Fruit fly (Drosophila melanogaster) whole organism, embryonic: ENCODE data around the gene Blm.

ENCODE experiments used
- CG12391 ChIP-seq: fragments of 200-800 bp; sonication (Bioruptor generic); optimal IDR thresholded peaks from 3 replicates; lab custom pipeline; 2018; ENCODE audit warnings: missing biosample characterization, mild to moderate bottlenecking, missing genetic modification characterization, moderate library complexity
- CG12659 ChIP-seq: fragments of 200-800 bp; sonication (Bioruptor generic); optimal IDR thresholded peaks from 3 replicates; lab custom pipeline; 2017; ENCODE audit warnings: mild to moderate bottlenecking, missing biosample characterization, missing genetic modification reagents, missing genetic modification characterization
- CG12744 ChIP-seq: fragments of 200-800 bp; sonication (Bioruptor generic); optimal IDR thresholded peaks from 2 replicates; lab custom pipeline; 2016; ENCODE audit warnings: missing biosample characterization, missing genetic modification characterization
- CG12769 ChIP-seq: fragments of 200-800 bp; sonication (Bioruptor generic); optimal IDR thresholded peaks from 2 replicates; lab custom pipeline; 2019; ENCODE audit warnings: missing biosample characterization, mild to moderate bottlenecking, missing genetic modification characterization, moderate library complexity
- CG15696 ChIP-seq: fragments of 200-800 bp; sonication (Bioruptor generic); optimal IDR thresholded peaks from 2 replicates; lab custom pipeline; 2019; ENCODE audit warnings: missing biosample characterization, mild to moderate bottlenecking, missing genetic modification characterization, moderate library complexity
- CG18619 ChIP-seq: fragments of 200-800 bp; sonication (Bioruptor generic); optimal IDR thresholded peaks from 3 replicates; lab custom pipeline; 2017; ENCODE audit warnings: missing biosample characterization, mild to moderate bottlenecking, missing genetic modification characterization
- CG2116 ChIP-seq: fragments of 200-800 bp; sonication (Bioruptor generic); optimal IDR thresholded peaks from 3 replicates; lab custom pipeline; 2018; ENCODE audit warnings: missing biosample characterization, mild to moderate bottlenecking, missing genetic modification characterization
- CG3065 ChIP-seq: fragments of 200-800 bp; sonication (Bioruptor generic); optimal IDR thresholded peaks from 2 replicates; lab custom pipeline; 2016; ENCODE audit warnings: missing biosample characterization, missing genetic modification characterization
- CG4820 ChIP-seq: fragments of 200-800 bp; sonication (Bioruptor generic); optimal IDR thresholded peaks from 3 replicates; lab custom pipeline; 2016; ENCODE audit warnings: missing biosample characterization, missing genetic modification characterization
- CG6272 ChIP-seq: fragments of 200-800 bp; sonication (Bioruptor generic); IDR thresholded peaks from 2 replicates; pipeline ENCODE4 v1.3.6; 2022; ENCODE audit warnings: missing biosample characterization, missing genetic modification characterization
- CG7271 ChIP-seq: fragments of 200-800 bp; sonication (Bioruptor generic); optimal IDR thresholded peaks from 2 replicates; lab custom pipeline; 2018; ENCODE audit warnings: missing biosample characterization, mild to moderate bottlenecking, missing genetic modification characterization, moderate library complexity
- CG8388 ChIP-seq: fragments of 200-800 bp; sonication (Bioruptor generic); optimal IDR thresholded peaks from 2 replicates; lab custom pipeline; 2019; ENCODE audit warnings: missing biosample characterization, mild to moderate bottlenecking, missing genetic modification characterization, moderate library complexity
- CHES-1-like ChIP-seq: fragments of 200-800 bp; sonication (Bioruptor generic); optimal IDR thresholded peaks from 2 replicates; lab custom pipeline; 2016; ENCODE audit warnings: missing biosample characterization, missing genetic modification characterization
- CrebB ChIP-seq: fragments of 200-800 bp; sonication (Bioruptor generic); optimal IDR thresholded peaks from 3 replicates; lab custom pipeline; 2018; ENCODE audit warnings: missing biosample characterization, mild to moderate bottlenecking, missing genetic modification characterization
- D19B ChIP-seq: fragments of 200-800 bp; sonication (Bioruptor generic); optimal IDR thresholded peaks from 2 replicates; lab custom pipeline; 2017; ENCODE audit warnings: missing biosample characterization, mild to moderate bottlenecking, missing genetic modification characterization
- Gsc ChIP-seq: fragments of 200-800 bp; sonication (Bioruptor generic); IDR thresholded peaks from 2 replicates; pipeline ENCODE4 v1.3.6; 2022; ENCODE audit warnings: missing biosample characterization, missing genetic modification characterization
- Max ChIP-seq: fragments of 200-800 bp; sonication (Bioruptor generic); optimal IDR thresholded peaks from 2 replicates; lab custom pipeline; 2016; ENCODE audit warnings: missing biosample characterization, mild to moderate bottlenecking, missing genetic modification characterization
- Med ChIP-seq: fragments of 200-800 bp; sonication (Bioruptor generic); peaks from one replicate; lab custom pipeline; 2016; ENCODE audit warnings: missing biosample characterization, missing genetic modification characterization, mild to moderate bottlenecking, inconsistent platforms, moderate library complexity
- Mes4 ChIP-seq: fragments of 200-800 bp; sonication (Bioruptor generic); optimal IDR thresholded peaks from 2 replicates; lab custom pipeline; 2016; ENCODE audit warnings: missing biosample characterization, missing genetic modification characterization
- NC2α ChIP-seq: fragments of 200-800 bp; sonication (Bioruptor generic); optimal IDR thresholded peaks from 2 replicates; lab custom pipeline; 2016; ENCODE audit warnings: missing biosample characterization, missing genetic modification characterization
- Ptx1 ChIP-seq: fragments of 200-800 bp; sonication (Bioruptor generic); IDR thresholded peaks from 2 replicates; pipeline ENCODE4 v1.3.6; 2022; ENCODE audit warnings: missing biosample characterization, missing genetic modification characterization
- Ravus ChIP-seq: fragments of 200-800 bp; sonication (Bioruptor generic); IDR thresholded peaks from 2 replicates; pipeline ENCODE4 v1.3.6; 2022; ENCODE audit warnings: missing biosample characterization, missing genetic modification characterization
- Six4 ChIP-seq: fragments of 200-800 bp; sonication (Bioruptor generic); optimal IDR thresholded peaks from 2 replicates; lab custom pipeline; 2016; ENCODE audit warnings: missing biosample characterization, missing genetic modification characterization
- Sry-β ChIP-seq: fragments of 200-800 bp; sonication (Bioruptor generic); optimal IDR thresholded peaks from 2 replicates; lab custom pipeline; 2018; ENCODE audit warnings: missing biosample characterization, mild to moderate bottlenecking, missing genetic modification characterization, moderate library complexity
- ato ChIP-seq: fragments of 200-800 bp; sonication (Bioruptor generic); IDR thresholded peaks from 2 replicates; pipeline ENCODE4 v1.3.6; 2022; ENCODE audit warnings: missing biosample characterization, missing genetic modification characterization; ENCODE audit not compliant: partially characterized antibody
- az2 ChIP-seq: fragments of 200-800 bp; sonication (Bioruptor generic); optimal IDR thresholded peaks from 3 replicates; lab custom pipeline; 2016; ENCODE audit warnings: missing biosample characterization, missing genetic modification characterization
- bowl ChIP-seq: fragments of 200-800 bp; sonication (Bioruptor generic); IDR thresholded peaks from 2 replicates; pipeline ENCODE4 v1.3.6; 2022; ENCODE audit warnings: missing biosample characterization, missing genetic modification characterization
- cato ChIP-seq: fragments of 200-800 bp; sonication (Bioruptor generic); optimal IDR thresholded peaks from 2 replicates; lab custom pipeline; 2016; ENCODE audit warnings: missing biosample characterization, missing genetic modification characterization, borderline replicate concordance
- chif ChIP-seq, 2 experiments: fragments of 200-800 bp; sonication (Bioruptor generic); optimal IDR thresholded peaks; 3 replicates each; lab custom pipeline; 2016; ENCODE audit warnings: missing biosample characterization in 2 of 2, missing genetic modification characterization in 2 of 2
- chm ChIP-seq: fragments of 200-800 bp; sonication (Bioruptor generic); IDR thresholded peaks from 2 replicates; pipeline ENCODE4 v1.3.6; 2022; ENCODE audit warnings: missing biosample characterization, missing genetic modification characterization
- crc ChIP-seq: fragments of 200-800 bp; sonication (Bioruptor generic); optimal IDR thresholded peaks from 2 replicates; lab custom pipeline; 2016; ENCODE audit warnings: missing biosample characterization, missing genetic modification characterization
- cwo ChIP-seq: fragments of 200-800 bp; sonication (Bioruptor generic); optimal IDR thresholded peaks from 3 replicates; lab custom pipeline; 2017; ENCODE audit warnings: missing biosample characterization, missing genetic modification characterization, mild to moderate bottlenecking, moderate library complexity, missing genetic modification reagents
- grn ChIP-seq: fragments of 200-800 bp; sonication (Bioruptor generic); optimal IDR thresholded peaks from 3 replicates; lab custom pipeline; 2017; ENCODE audit warnings: missing biosample characterization, missing genetic modification characterization
- gsb ChIP-seq: fragments of 200-800 bp; sonication (Bioruptor generic); IDR thresholded peaks from 2 replicates; pipeline ENCODE4 v1.3.6; 2022; ENCODE audit warnings: missing biosample characterization, missing genetic modification characterization
- her ChIP-seq: fragments of 200-800 bp; sonication (Bioruptor generic); optimal IDR thresholded peaks from 2 replicates; lab custom pipeline; 2016; ENCODE audit warnings: missing biosample characterization, missing genetic modification characterization
- ind ChIP-seq: fragments of 200-800 bp; sonication (Bioruptor generic); optimal IDR thresholded peaks from 3 replicates; lab custom pipeline; 2016; ENCODE audit warnings: missing biosample characterization, missing genetic modification characterization
- maf-S ChIP-seq: fragments of 200-800 bp; sonication (Bioruptor generic); optimal IDR thresholded peaks from 2 replicates; lab custom pipeline; 2016; ENCODE audit warnings: missing biosample characterization, missing genetic modification characterization
- mam ChIP-seq: fragments of 200-800 bp; sonication (Bioruptor generic); optimal IDR thresholded peaks from 3 replicates; lab custom pipeline; 2016; ENCODE audit warnings: missing biosample characterization, missing genetic modification characterization
- nmo ChIP-seq: fragments of 200-800 bp; sonication (Bioruptor generic); optimal IDR thresholded peaks from 2 replicates; lab custom pipeline; 2018; ENCODE audit warnings: missing biosample characterization, mild to moderate bottlenecking, missing genetic modification characterization, moderate library complexity
- org-1 ChIP-seq: fragments of 200-800 bp; sonication (Bioruptor generic); optimal IDR thresholded peaks from 2 replicates; lab custom pipeline; 2017; ENCODE audit warnings: missing biosample characterization, missing genetic modification characterization
- pan ChIP-seq, 4 experiments: fragments of >200 bp in 3 of 4; fragments of 200-800 bp in 1 of 4; sonication (Bioruptor generic) in 1 of 4; optimal IDR thresholded peaks in 3 of 4; IDR thresholded peaks in 1 of 4; 2 replicates each; pipeline versions ENCODE4 v1.3.6 to Lab custom; 2017 to 2022; ENCODE audit warnings: missing biosample characterization in 2 of 4, missing genetic modification characterization in 2 of 4, mixed read lengths in 1 of 4
- pb ChIP-seq: fragments of 200-800 bp; sonication (Bioruptor generic); optimal IDR thresholded peaks from 3 replicates; lab custom pipeline; 2016; ENCODE audit warnings: missing biosample characterization, missing genetic modification characterization
- ro ChIP-seq: fragments of 200-800 bp; sonication (Bioruptor generic); IDR thresholded peaks from 2 replicates; pipeline ENCODE4 v1.3.6; 2022; ENCODE audit warnings: missing biosample characterization, missing genetic modification characterization
- run ChIP-seq: fragments of 200-800 bp; sonication (Bioruptor generic); optimal IDR thresholded peaks from 3 replicates; lab custom pipeline; 2018; ENCODE audit warnings: missing biosample characterization, mild to moderate bottlenecking, missing genetic modification characterization
- slou ChIP-seq: fragments of 200-800 bp; sonication (Bioruptor generic); optimal IDR thresholded peaks from 3 replicates; lab custom pipeline; 2016; ENCODE audit warnings: missing biosample characterization, missing genetic modification characterization
- so ChIP-seq: fragments of 200-800 bp; sonication (Bioruptor generic); IDR thresholded peaks from 3 replicates; pipeline ENCODE4 v1.3.6; 2022; ENCODE audit warnings: missing biosample characterization, missing genetic modification characterization
- unc-4 ChIP-seq: fragments of 200-800 bp; sonication (Bioruptor generic); IDR thresholded peaks from 2 replicates; pipeline ENCODE4 v1.3.6; 2022; ENCODE audit warnings: missing biosample characterization, missing genetic modification characterization; ENCODE audit not compliant: partially characterized antibody
- wdn ChIP-seq: fragments of 200-800 bp; sonication (Bioruptor generic); IDR thresholded peaks from 2 replicates; pipeline ENCODE4 v1.3.6; 2022; ENCODE audit warnings: missing biosample characterization, missing genetic modification characterization

The Blm gene

DNA sequence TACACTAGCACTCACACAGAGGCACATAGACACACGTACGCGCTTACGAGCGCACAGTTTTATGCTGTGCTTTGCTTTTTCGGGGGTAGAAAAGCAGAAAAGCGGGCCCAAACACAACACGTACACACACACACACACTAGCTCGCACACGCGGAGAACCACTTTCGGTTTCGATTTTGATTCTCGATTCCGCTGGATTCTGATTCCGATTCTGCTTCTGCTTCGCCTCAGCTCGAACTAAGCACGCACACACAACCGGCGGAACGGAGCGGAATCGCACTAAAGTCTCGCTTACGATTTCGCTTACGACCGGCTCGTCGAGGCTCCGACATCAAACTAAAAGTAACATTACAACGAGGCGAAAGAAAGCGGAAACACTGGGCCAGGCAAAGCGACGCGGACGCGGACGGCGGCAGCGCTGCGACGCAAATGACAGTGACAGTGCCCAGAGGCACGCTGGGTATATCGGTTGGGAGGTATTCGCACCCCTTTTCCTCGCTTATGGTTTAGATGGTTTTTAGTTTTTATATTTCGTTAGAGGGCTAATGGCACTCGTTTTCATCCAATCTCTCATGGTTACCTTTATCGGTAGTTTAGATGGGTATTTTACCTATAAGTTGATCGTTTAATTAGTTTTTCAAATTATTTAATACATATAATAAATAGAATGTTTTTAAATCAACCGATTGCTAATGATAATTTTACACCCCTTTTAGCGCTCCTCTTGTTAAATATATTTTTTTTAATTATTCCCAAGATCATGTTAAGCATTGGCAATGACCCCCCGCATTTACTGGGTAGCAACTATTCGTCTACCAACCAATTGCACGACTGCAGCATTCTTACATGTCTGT, 36.7 kb upstream of the Blm start (continued):
- TF ChIP-seq unc-4 (0 out of 2 replicates have a peak, but pooled peaks have one; percentile 27), CHES-1-like (GFP tag; lab: Kevin White, UChicago) (peak; percentile 45), crc (GFP tag; lab: Kevin White, UChicago) (peak; percentile 4), nmo (GFP tag; lab: Kevin White, UChicago) (peak; percentile 84), grn (GFP tag; lab: Kevin White, UChicago) (no peak), CG8388 (GFP tag; lab: Kevin White, UChicago) (peak; percentile 44), Max (GFP tag; lab: Kevin White, UChicago) (peak; percentile 15), ato (GFP tag; lab: Robert Waterston, UW) (peak; percentile 59; the same call in 1 of the 2 replicates), Gsc (GFP tag; lab: Robert Waterston, UW) (peak; percentile 33; the same call in 1 of the 2 replicates), CG12769 (tag; lab: Kevin White, UChicago) (peak; percentile 76), ind (peak; percentile 28), CG18619 (peak; percentile 78), wdn (GFP tag; lab: Robert Waterston, UW) (no peak), Six4 (GFP tag; lab: Kevin White, UChicago) (peak; percentile 61), Sry-β (GFP tag; lab: Kevin White, UChicago) (no peak), CG15696 (tag; lab: Kevin White, UChicago) (peak; percentile 71), chm (GFP tag; lab: Robert Waterston, UW) (peak; percentile 64; the same call in 1 of the 2 replicates), CG12744 (GFP tag; lab: Kevin White, UChicago) (peak; percentile 37), Ptx1 (GFP tag; lab: Robert Waterston, UW) (peak; percentile 50; the same call in 1 of the 2 replicates), Mes4 (GFP tag; lab: Kevin White, UChicago) (peak; percentile 59), her (GFP tag; lab: Kevin White, UChicago) (peak; percentile 75), pan (optimal IDR thresholded peaks at IDR 0.05; lab: Kevin White, UChicago) (peak in 1 of 2 experiments; percentile 86), pan (GFP tag; optimal IDR thresholded peaks at IDR 0.05 in 1 of 2, IDR thresholded peaks at IDR 0.05 in 1 of 2) (peak in 1 of 2 experiments; percentile 84), bowl (GFP tag; lab: Robert Waterston, UW) (peak; percentile 41; the same call in 1 of the 2 replicates), maf-S (GFP tag; lab: Kevin White, UChicago) (no peak), gsb (GFP tag; lab: Robert Waterston, UW) (no peak), CG2116 (GFP tag; lab: Kevin White, UChicago) (peak; percentile 40), Med (peak; percentile 94), mam (peak; percentile 44), CG7271 (tag; lab: Kevin White, UChicago) (no peak), org-1 (peak; percentile 35), CG4820 (GFP tag; lab: Kevin White, UChicago) (peak; percentile 58), CrebB (tag; lab: Kevin White, UChicago) (peak; percentile 25), Ravus (no peak), CG3065 (GFP tag; lab: Kevin White, UChicago) (peak; percentile 2), so (no peak), D19B (GFP tag; lab: Kevin White, UChicago) (peak; percentile 99), chif (GFP tag; optimal IDR thresholded peaks at IDR 0.05; lab: Kevin White, UChicago) (peak; percentile 2 to 40), CG6272 (GFP tag; lab: Robert Waterston, UW) (no peak), CG12391 (peak; percentile 83), cato (GFP tag; lab: Kevin White, UChicago) (peak; percentile 42), cwo (GFP tag; lab: Kevin White, UChicago) (peak; percentile 41), NC2α (GFP tag; lab: Kevin White, UChicago) (peak; percentile 43), slou (GFP tag; lab: Kevin White, UChicago) (peak; percentile 18), CG12659 (GFP tag; lab: Kevin White, UChicago) (peak; percentile 77), pb (GFP tag; lab: Kevin White, UChicago) (no peak), ro (GFP tag; lab: Robert Waterston, UW) (no peak), run (tag; lab: Kevin White, UChicago) (no peak), az2 (GFP tag; lab: Kevin White, UChicago) (peak; percentile 80)
